Worm (Caenorhabditis elegans) whole organism, mixed stage, embryonic: ENCODE measurements around the gene nhr-45.

ENCODE experiments used
- M03D4.4 ChIP-seq: sonication (generic microtip); optimal IDR thresholded peaks from 2 replicates; lab custom pipeline; 2017; ENCODE audit warnings: mild to moderate bottlenecking, missing genetic modification characterization, missing compliant biosample characterization
- bed-3 ChIP-seq: fragments of 200-800 bp; sonication (Bioruptor generic); optimal IDR thresholded peaks from 3 replicates; lab custom pipeline; 2018; ENCODE audit warnings: mild to moderate bottlenecking, missing genetic modification characterization, moderate library complexity, missing compliant biosample characterization
- blmp-1 ChIP-seq: fragments of 150-350 bp; optimal IDR thresholded peaks from 2 replicates; lab custom pipeline; 2014; ENCODE audit warnings: missing biosample characterization, missing genetic modification characterization
- ceh-39 ChIP-seq: fragments of 150-350 bp; optimal IDR thresholded peaks from 2 replicates; lab custom pipeline; 2014; ENCODE audit warnings: missing biosample characterization, missing genetic modification characterization
- ceh-43 ChIP-seq: fragments of 200-800 bp; sonication (Bioruptor generic); optimal IDR thresholded peaks from 2 replicates; lab custom pipeline; 2018; ENCODE audit warnings: mild to moderate bottlenecking, missing genetic modification characterization, moderate library complexity, missing compliant biosample characterization
- ceh-83 ChIP-seq: fragments of 200-800 bp; sonication (Bioruptor generic); optimal IDR thresholded peaks from 2 replicates; lab custom pipeline; 2018; ENCODE audit warnings: mild to moderate bottlenecking, missing genetic modification characterization, missing compliant biosample characterization
- ces-1 ChIP-seq: fragments of 150-350 bp; optimal IDR thresholded peaks from 2 replicates; lab custom pipeline; 2014; ENCODE audit warnings: missing biosample characterization, missing genetic modification reagents, missing genetic modification characterization
- cnd-1 ChIP-seq: fragments of 200-800 bp; sonication (Bioruptor generic); optimal IDR thresholded peaks from 2 replicates; lab custom pipeline; 2018; ENCODE audit warnings: mild to moderate bottlenecking, missing genetic modification characterization, missing compliant biosample characterization
- drap-1 ChIP-seq: fragments of 200-800 bp; sonication (Bioruptor generic); optimal IDR thresholded peaks from 3 replicates; lab custom pipeline; 2018; ENCODE audit warnings: mild to moderate bottlenecking, missing genetic modification characterization, missing compliant biosample characterization
- elt-1 ChIP-seq: sonication (generic microtip); optimal IDR thresholded peaks from 2 replicates; lab custom pipeline; 2017; ENCODE audit warnings: missing genetic modification characterization, mild to moderate bottlenecking, missing compliant biosample characterization, antibody characterized with exemption, moderate library complexity, borderline replicate concordance; ENCODE audit not compliant: insufficient read depth
- elt-3 ChIP-seq: fragments of 150-350 bp; optimal IDR thresholded peaks from 2 replicates; lab custom pipeline; 2014; ENCODE audit warnings: missing biosample characterization, missing genetic modification characterization
- flh-1 ChIP-seq: fragments of 200-800 bp; sonication (Bioruptor generic); optimal IDR thresholded peaks from 2 replicates; lab custom pipeline; 2018; ENCODE audit warnings: mild to moderate bottlenecking, missing genetic modification characterization, moderate library complexity, missing compliant biosample characterization
- ham-2 ChIP-seq: fragments of 200-800 bp; sonication (Bioruptor generic); optimal IDR thresholded peaks from 2 replicates; lab custom pipeline; 2018; ENCODE audit warnings: mild to moderate bottlenecking, missing genetic modification characterization, missing compliant biosample characterization
- hlh-1 ChIP-seq: fragments of 150-350 bp; optimal IDR thresholded peaks from 2 replicates; lab custom pipeline; 2014; ENCODE audit warnings: missing biosample characterization, missing genetic modification reagents, missing genetic modification characterization
- lin-13 ChIP-seq: fragments of 150-350 bp; optimal IDR thresholded peaks from 2 replicates; lab custom pipeline; 2014; ENCODE audit warnings: missing biosample characterization, missing genetic modification characterization
- lin-32 ChIP-seq: fragments of 200-800 bp; sonication (Bioruptor generic); optimal IDR thresholded peaks from 2 replicates; lab custom pipeline; 2018; ENCODE audit warnings: mild to moderate bottlenecking, missing genetic modification characterization, missing compliant biosample characterization
- lsy-2 ChIP-seq: fragments of 150-350 bp; optimal IDR thresholded peaks from 2 replicates; lab custom pipeline; 2014; ENCODE audit warnings: missing biosample characterization, missing genetic modification characterization
- mab-5 ChIP-seq: fragments of 150-350 bp; optimal IDR thresholded peaks from 2 replicates; lab custom pipeline; 2014; ENCODE audit warnings: missing biosample characterization, missing genetic modification characterization
- mep-1 ChIP-seq: fragments of 150-350 bp; optimal IDR thresholded peaks from 2 replicates; lab custom pipeline; 2017; ENCODE audit warnings: missing biosample characterization, missing genetic modification reagents, missing genetic modification characterization, inconsistent platforms
- mls-2 ChIP-seq: sonication (generic microtip); optimal IDR thresholded peaks from 2 replicates; lab custom pipeline; 2016; ENCODE audit warnings: mild to moderate bottlenecking, missing genetic modification characterization, moderate library complexity, missing compliant biosample characterization
- nhr-12 ChIP-seq: fragments of 150-350 bp; optimal IDR thresholded peaks from 2 replicates; lab custom pipeline; 2014; ENCODE audit warnings: missing biosample characterization, missing genetic modification characterization
- nhr-2 ChIP-seq: fragments of 150-350 bp; optimal IDR thresholded peaks from 2 replicates; lab custom pipeline; 2014; ENCODE audit warnings: missing biosample characterization, missing genetic modification characterization
- nhr-237 ChIP-seq: fragments of 150-350 bp; optimal IDR thresholded peaks from 2 replicates; lab custom pipeline; 2014; ENCODE audit warnings: missing biosample characterization, missing genetic modification characterization
- nhr-28 ChIP-seq: fragments of 150-350 bp; optimal IDR thresholded peaks from 2 replicates; lab custom pipeline; 2014; ENCODE audit warnings: missing biosample characterization, missing genetic modification characterization
- nhr-76 ChIP-seq: sonication (generic microtip); optimal IDR thresholded peaks from 2 replicates; lab custom pipeline; 2017; ENCODE audit warnings: missing biosample characterization, missing genetic modification characterization
- pha-4 ChIP-seq: fragments of 150-350 bp; optimal IDR thresholded peaks from 2 replicates; lab custom pipeline; 2018; ENCODE audit warnings: missing biosample characterization, missing genetic modification reagents, missing genetic modification characterization
- sem-2 ChIP-seq: fragments of 200-800 bp; sonication (Bioruptor generic); optimal IDR thresholded peaks from 2 replicates; lab custom pipeline; 2018; ENCODE audit warnings: mild to moderate bottlenecking, missing genetic modification characterization, missing compliant biosample characterization
- snpc-4 ChIP-seq: fragments of 150-350 bp; optimal IDR thresholded peaks from 2 replicates; lab custom pipeline; 2014; ENCODE audit warnings: missing biosample characterization, missing genetic modification characterization
- sptf-1 ChIP-seq: sonication (generic microtip); optimal IDR thresholded peaks from 2 replicates; lab custom pipeline; 2017; ENCODE audit warnings: mild to moderate bottlenecking, missing genetic modification characterization, moderate library complexity, missing compliant biosample characterization
- tbx-8 ChIP-seq: fragments of 200-800 bp; sonication (Bioruptor generic); optimal IDR thresholded peaks from 2 replicates; lab custom pipeline; 2018; ENCODE audit warnings: mild to moderate bottlenecking, missing genetic modification characterization, moderate library complexity, missing compliant biosample characterization
- unc-120 ChIP-seq: sonication (generic microtip); optimal IDR thresholded peaks from 2 replicates; lab custom pipeline; 2017; ENCODE audit warnings: missing genetic modification characterization, missing compliant biosample characterization; ENCODE audit not compliant: poor library complexity, severe bottlenecking
- unc-39 ChIP-seq: fragments of 150-350 bp; optimal IDR thresholded peaks from 2 replicates; lab custom pipeline; 2014; ENCODE audit warnings: missing biosample characterization, missing genetic modification characterization
- unc-62 ChIP-seq: fragments of 150-350 bp; optimal IDR thresholded peaks from 2 replicates; lab custom pipeline; 2014; ENCODE audit warnings: missing biosample characterization, missing genetic modification reagents, missing genetic modification characterization
- zip-8 ChIP-seq: fragments of 150-350 bp; optimal IDR thresholded peaks from 2 replicates; lab custom pipeline; 2014; ENCODE audit warnings: missing biosample characterization, missing genetic modification characterization
- ztf-11 ChIP-seq: fragments of 150-350 bp; optimal IDR thresholded peaks from 2 replicates; lab custom pipeline; 2014; ENCODE audit warnings: missing biosample characterization, missing genetic modification characterization

Gene nhr-45

ce11 chrX:4625080-4625479, 35.0 kb downstream of the nhr-45 start:
- TF ChIP-seq M03D4.4 (no peak), pha-4 (no peak), nhr-76 (tag; lab: Kevin White, UChicago) (no peak), ceh-39 (no peak), zip-8 (no peak)

- TF ChIP-seq ces-1 (GFP tag; lab: Kevin White, UChicago) (peak; percentile 70), sem-2 (GFP tag; lab: Kevin White, UChicago) (no peak)
These were observed 36.4 kb downstream of the nhr-45 start for ce11 chrX:4623707-4624106.

- no peak for TF ChIP-seq lin-32 (GFP tag; lab: Kevin White, UChicago)
- no peak for TF ChIP-seq ceh-83 (GFP tag; lab: Kevin White, UChicago)
- no peak for TF ChIP-seq mep-1 (tag; lab: Kevin White, UChicago)
- no peak for TF ChIP-seq ztf-11 (tag; lab: Kevin White, UChicago)
- no peak for TF ChIP-seq M03D4.4
- TF ChIP-seq unc-120: no peak
- TF ChIP-seq ces-1 (GFP tag; lab: Kevin White, UChicago): no peak
- no peak for TF ChIP-seq flh-1 (GFP tag; lab: Kevin White, UChicago)
- TF ChIP-seq ham-2 (GFP tag; lab: Kevin White, UChicago): no peak
- no peak for TF ChIP-seq elt-1 (tag; lab: Kevin White, UChicago)
- TF ChIP-seq pha-4: no peak
- TF ChIP-seq lsy-2 (tag; lab: Kevin White, UChicago): no peak
- no peak for TF ChIP-seq unc-62
- no peak for TF ChIP-seq tbx-8 (GFP tag; lab: Kevin White, UChicago)
- no peak for TF ChIP-seq nhr-12 (tag; lab: Kevin White, UChicago)
- TF ChIP-seq, all 35 proteins: peak for 0
These were observed 38.1 kb downstream of the nhr-45 start, which contains the start of gene C46C11.3 for ce11 chrX:4622024-4622423. Gene C46C11.3 (plus strand): TSS chrX:4622324.

ce11 chrX:4620019-4620418, 40.1 kb downstream of the nhr-45 start:
- TF ChIP-seq ham-2 (GFP tag; lab: Kevin White, UChicago) (no peak), cnd-1 (tag; lab: Kevin White, UChicago) (peak; percentile 23), mls-2 (tag; lab: Kevin White, UChicago) (peak; percentile 53), sptf-1 (tag; lab: Kevin White, UChicago) (peak; percentile 33), ces-1 (GFP tag; lab: Kevin White, UChicago) (peak; percentile 84)

- no peak for TF ChIP-seq hlh-1 (tag; lab: Kevin White, UChicago)
- peak; percentile 3 for TF ChIP-seq ceh-39
These were observed 40.5 kb downstream of the nhr-45 start, which contains the start of gene pqn-65 for ce11 chrX:4619582-4619981. Gene pqn-65 (minus strand): TSS chrX:4619635.

- TF ChIP-seq elt-1 (tag; lab: Kevin White, UChicago) (no peak), lin-13 (tag; lab: Kevin White, UChicago) (peak; percentile 62), nhr-12 (tag; lab: Kevin White, UChicago) (no peak), ceh-43 (GFP tag; lab: Kevin White, UChicago) (no peak), mls-2 (tag; lab: Kevin White, UChicago) (peak; percentile 75), hlh-1 (tag; lab: Kevin White, UChicago) (no peak), snpc-4 (tag; lab: Kevin White, UChicago) (no peak), ceh-83 (GFP tag; lab: Kevin White, UChicago) (no peak), lin-32 (GFP tag; lab: Kevin White, UChicago) (peak; percentile 51), lsy-2 (tag; lab: Kevin White, UChicago) (peak; percentile 36), unc-62 (no peak), nhr-76 (tag; lab: Kevin White, UChicago) (no peak), mep-1 (tag; lab: Kevin White, UChicago) (peak; percentile 73), unc-120 (peak; percentile 37), ces-1 (GFP tag; lab: Kevin White, UChicago) (peak; percentile 49), mab-5 (tag; lab: Kevin White, UChicago) (no peak), zip-8 (no peak), M03D4.4 (peak; percentile 41), nhr-28 (tag; lab: Kevin White, UChicago) (no peak), bed-3 (no peak), ceh-39 (peak; percentile 87), unc-39 (tag; lab: Kevin White, UChicago) (no peak), blmp-1 (no peak), pha-4 (no peak), ham-2 (GFP tag; lab: Kevin White, UChicago) (peak; percentile 44), sem-2 (GFP tag; lab: Kevin White, UChicago) (no peak), sptf-1 (tag; lab: Kevin White, UChicago) (peak; percentile 82), flh-1 (GFP tag; lab: Kevin White, UChicago) (no peak), elt-3 (tag; lab: Kevin White, UChicago) (no peak), nhr-2 (peak; percentile 50), cnd-1 (tag; lab: Kevin White, UChicago) (peak; percentile 84), tbx-8 (GFP tag; lab: Kevin White, UChicago) (peak; percentile 25), nhr-237 (tag; lab: Kevin White, UChicago) (no peak), drap-1 (peak; percentile 68), ztf-11 (tag; lab: Kevin White, UChicago) (no peak)
- TF ChIP-seq, all 35 proteins: peak for 15
These were observed 43.3 kb downstream of the nhr-45 start for ce11 chrX:4616832-4617231.
